Worm (Caenorhabditis elegans) whole organism, young adult: ENCODE data around the gene metr-1.

Experiments used
- F57C9.4 ChIP-seq: sonication (generic microtip); optimal IDR thresholded peaks from 2 replicates; lab custom pipeline; 2017; ENCODE audit warnings: mild to moderate bottlenecking, missing genetic modification characterization, missing compliant biosample characterization
- Y79H2A.3 ChIP-seq: fragments of 200-800 bp; sonication (Bioruptor generic); conservative IDR thresholded peaks from 2 replicates; pipeline ENCODE4 v1.3.6; 2022; ENCODE audit warnings: missing genetic modification reagents, missing genetic modification characterization, missing compliant biosample characterization
- ama-1 ChIP-seq, 3 experiments: fragments of 150-350 bp in 1 of 3; sonication (generic microtip) in 2 of 3; optimal IDR thresholded peaks; 2 replicates each; lab custom pipeline; 2014 to 2018; ENCODE audit warnings: missing biosample characterization in 2 of 3, missing genetic modification characterization in 2 of 3, missing genetic modification reagents in 2 of 3
- bed-2 ChIP-seq: fragments of 200-800 bp; sonication (Bioruptor generic); IDR thresholded peaks from 2 replicates; pipeline ENCODE4 v1.3.6; 2022; ENCODE audit warnings: missing genetic modification reagents, missing genetic modification characterization, missing compliant biosample characterization
- egl-18 ChIP-seq: fragments of 200-800 bp; sonication (Bioruptor generic); IDR thresholded peaks from 2 replicates; pipeline ENCODE4 v1.3.6; 2022; ENCODE audit warnings: missing genetic modification reagents, missing genetic modification characterization, missing compliant biosample characterization
- ets-4 ChIP-seq: fragments of 200-800 bp; sonication (Bioruptor generic); optimal IDR thresholded peaks from 2 replicates; lab custom pipeline; 2018; ENCODE audit warnings: mild to moderate bottlenecking, missing genetic modification characterization, missing compliant biosample characterization
- him-1 ChIP-seq: sonication (generic microtip); optimal IDR thresholded peaks from 2 replicates; lab custom pipeline; 2016; ENCODE audit warnings: missing genotype, missing genetic modification reagents, missing genetic modification characterization, missing compliant biosample characterization
- nfya-1 ChIP-seq: sonication (generic microtip); optimal IDR thresholded peaks from 2 replicates; lab custom pipeline; 2017; ENCODE audit warnings: antibody characterized with exemption, missing compliant biosample characterization, missing genetic modification characterization, borderline replicate concordance; ENCODE audit not compliant: insufficient read depth
- rpc-1 ChIP-seq, 2 experiments: fragments of 150-350 bp in 1 of 2; sonication (generic microtip) in 1 of 2; optimal IDR thresholded peaks; 2 replicates each; lab custom pipeline; 2014 to 2018; ENCODE audit warnings: missing biosample characterization in 1 of 2, missing genetic modification characterization in 1 of 2, missing genetic modification reagents in 1 of 2, missing genotype in 1 of 2
- snpc-4 ChIP-seq, 5 experiments: fragments of 150-350 bp in 1 of 5; sonication (generic microtip) in 4 of 5; optimal IDR thresholded peaks; 2 replicates each; lab custom pipeline; 2014 to 2018; ENCODE audit warnings: missing genetic modification characterization in 5 of 5, missing biosample characterization in 3 of 5, antibody characterized with exemption in 2 of 5, mild to moderate bottlenecking in 2 of 5, missing compliant biosample characterization in 2 of 5, missing genotype in 2 of 5, moderate library complexity in 2 of 5, missing genetic modification reagents in 1 of 5
- unc-62 ChIP-seq: fragments of 150-350 bp; optimal IDR thresholded peaks from 2 replicates; lab custom pipeline; 2014; ENCODE audit warnings: missing biosample characterization, missing genetic modification reagents, missing genetic modification characterization
- zim-3 ChIP-seq: sonication (generic microtip); optimal IDR thresholded peaks from 2 replicates; lab custom pipeline; 2017; ENCODE audit warnings: mild to moderate bottlenecking, missing genetic modification characterization, moderate library complexity, missing compliant biosample characterization
- ztf-25 ChIP-seq: fragments of 200-800 bp; sonication (Bioruptor generic); IDR thresholded peaks from 2 replicates; pipeline ENCODE4 v1.3.6; 2022; ENCODE audit warnings: missing genetic modification reagents, missing genetic modification characterization, missing compliant biosample characterization

- TF ChIP-seq bed-2, result no peak
- no peak for TF ChIP-seq F57C9.4
- no peak for TF ChIP-seq egl-18
- TF ChIP-seq zim-3, result no peak
- no peak for TF ChIP-seq him-1 (tag; lab: Kevin White, UChicago)
- TF ChIP-seq snpc-4 (GFP tag; optimal IDR thresholded peaks at IDR 0.05; lab: Kevin White, UChicago), result no peak
- TF ChIP-seq snpc-4 (tag; optimal IDR thresholded peaks at IDR 0.05; lab: Kevin White, UChicago), result no peak
- no peak for TF ChIP-seq ets-4 (GFP tag; lab: Kevin White, UChicago)
- TF ChIP-seq unc-62, result no peak
- no peak for TF ChIP-seq ama-1 (optimal IDR thresholded peaks at IDR 0.05; lab: Kevin White, UChicago)
- TF ChIP-seq ama-1 (GFP tag; optimal IDR thresholded peaks at IDR 0.05; lab: Kevin White, UChicago), result no peak
- TF ChIP-seq rpc-1 (optimal IDR thresholded peaks at IDR 0.05; lab: Kevin White, UChicago), result no peak
- TF ChIP-seq rpc-1 (tag; optimal IDR thresholded peaks at IDR 0.05; lab: Kevin White, UChicago), result no peak
- TF ChIP-seq nfya-1 (tag; lab: Kevin White, UChicago), result no peak
- no peak for TF ChIP-seq ztf-25 (GFP tag; lab: Robert Waterston, UW)
- TF ChIP-seq Y79H2A.3, result no peak
Measured at ce11 chrII:10970625-10971024, 44.3 kb downstream of the metr-1 start.
